Worm (Caenorhabditis elegans): ENCODE results near the gene Y66D12A.7.
A peak's percentile ranks its signal among the peaks of the same experiment; 100 is the strongest.

- TF ChIP-seq unc-39 (tag; optimal IDR thresholded peaks at IDR 0.05): no peak
- peak; percentile 22 for TF ChIP-seq nhr-28 (tag; optimal IDR thresholded peaks at IDR 0.05)
- no peak for TF ChIP-seq F26F4.8 (GFP tag; conservative IDR thresholded peaks at IDR 0.05)
- TF ChIP-seq zip-11 (GFP tag; IDR thresholded peaks at IDR 0.05): no peak
- TF ChIP-seq lir-3 (tag; optimal IDR thresholded peaks at IDR 0.05): no peak
- TF ChIP-seq snpc-4 (tag; optimal IDR thresholded peaks at IDR 0.05): no peak
- TF ChIP-seq ZK546.5 (tag; optimal IDR thresholded peaks at IDR 0.05): no peak
- no peak for TF ChIP-seq snpc-1.2 (GFP tag; IDR thresholded peaks at IDR 0.05)
- TF ChIP-seq mdl-1 (tag; optimal IDR thresholded peaks at IDR 0.05): no peak
- TF ChIP-seq cey-2 (tag; optimal IDR thresholded peaks at IDR 0.05; ENCODE audit: borderline replicate concordance, insufficient read depth): no peak
- TF ChIP-seq R02D3.7 (tag; optimal IDR thresholded peaks at IDR 0.05): no peak
- no peak for TF ChIP-seq pha-4 (GFP tag; IDR thresholded peaks at IDR 0.05)
- no peak for TF ChIP-seq pha-4 (tag; optimal IDR thresholded peaks at IDR 0.05)
- TF ChIP-seq F44E2.7 (GFP tag; IDR thresholded peaks at IDR 0.05): no peak
- no peak for TF ChIP-seq unc-62 (GFP tag; optimal IDR thresholded peaks at IDR 0.05 in 1 of 2)
- no peak for TF ChIP-seq unc-62 (tag; optimal IDR thresholded peaks at IDR 0.05)
Observed at ce11 chrIII:11548070-11548469, 32.2 kb downstream of the Y66D12A.7 start, which contains the start of gene Y66D12A.13.

Data from whole organism, L4 larva.